Worm (Caenorhabditis elegans): ENCODE results near the gene lipl-5.

lipl-5 gene

DNA sequence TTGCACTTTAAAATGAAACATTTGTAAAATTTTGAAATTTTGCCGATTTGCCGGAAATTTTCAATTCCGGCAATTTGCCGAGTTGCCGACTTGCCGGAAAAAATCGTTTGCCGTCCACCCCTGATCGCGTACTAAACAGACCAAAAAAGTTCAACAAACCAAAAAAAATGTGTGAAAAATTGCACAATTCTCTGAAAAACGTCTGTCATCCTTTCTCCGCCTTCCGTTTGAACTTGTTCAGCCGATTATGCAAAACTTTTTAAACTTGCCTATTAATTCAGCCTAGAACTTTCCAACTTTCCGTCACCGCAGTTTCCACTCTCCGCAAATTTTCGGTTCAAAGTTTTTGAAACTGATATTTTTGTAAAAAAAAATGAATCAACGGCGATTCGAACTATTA, 38.6 kb downstream of the lipl-5 start, which contains the start of gene B0554.5:
Gene B0554.5 (plus strand): TSS at position 301 of the 400 bp plus-strand sequence.
- TF ChIP-seq ceh-24 (tag; optimal IDR thresholded peaks at IDR 0.05) (no peak), ceh-45 (GFP tag; IDR thresholded peaks at IDR 0.05) (no peak), ttx-3 (tag; optimal IDR thresholded peaks at IDR 0.05) (no peak), hlh-8 (tag; optimal IDR thresholded peaks at IDR 0.05) (no peak), K02D7.2 (tag; optimal IDR thresholded peaks at IDR 0.05) (no peak), sdc-2 (tag; optimal IDR thresholded peaks at IDR 0.05) (no peak), fax-1 (tag; optimal IDR thresholded peaks at IDR 0.05) (no peak), fkh-10 (GFP tag; optimal IDR thresholded peaks at IDR 0.05) (no peak), tbx-2 (tag; optimal IDR thresholded peaks at IDR 0.05) (no peak), ref-2 (tag; optimal IDR thresholded peaks at IDR 0.05) (no peak), mec-3 (tag; optimal IDR thresholded peaks at IDR 0.05; ENCODE audit: borderline replicate concordance) (no peak), ceh-14 (tag; optimal IDR thresholded peaks at IDR 0.05) (no peak), syd-9 (tag; optimal IDR thresholded peaks at IDR 0.05) (no peak), zip-5 (tag; optimal IDR thresholded peaks at IDR 0.05) (no peak)

DNA sequence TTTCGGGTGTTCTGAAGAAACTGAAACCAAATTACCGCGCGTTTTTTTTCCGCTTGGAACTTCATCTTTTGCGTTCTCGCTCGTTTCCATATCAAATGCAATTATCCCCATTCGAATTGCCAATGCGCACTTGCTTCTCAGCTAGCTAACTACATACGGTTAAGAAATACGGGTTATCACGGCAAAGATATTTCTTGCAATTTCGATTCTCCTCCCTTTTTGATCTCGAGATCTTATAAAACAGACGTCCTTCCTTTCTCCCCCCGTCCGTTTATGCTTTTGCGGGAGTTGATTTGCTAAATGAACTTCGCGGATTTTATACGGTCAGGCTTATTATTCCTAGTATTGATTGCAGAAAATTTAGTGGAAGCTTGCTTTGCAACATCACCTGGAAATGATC, 43.3 kb downstream of the lipl-5 start, which contains the start of gene B0554.4:
Gene B0554.4 (plus strand): TSS at position 301 of the 400 bp plus-strand sequence.
- TF ChIP-seq ets-4 (tag; optimal IDR thresholded peaks at IDR 0.05) (no peak), sox-4 (tag; optimal IDR thresholded peaks at IDR 0.05) (no peak), unc-3 (GFP tag; conservative IDR thresholded peaks at IDR 0.05) (no peak), unc-3 (tag; optimal IDR thresholded peaks at IDR 0.05) (no peak), dve-1 (tag; optimal IDR thresholded peaks at IDR 0.05) (no peak), C38D4.7 (GFP tag; optimal IDR thresholded peaks at IDR 0.05) (no peak), F13H6.1 (tag; optimal IDR thresholded peaks at IDR 0.05) (no peak), pag-3 (tag; optimal IDR thresholded peaks at IDR 0.05; ENCODE audit: borderline replicate concordance) (no peak)

DNA sequence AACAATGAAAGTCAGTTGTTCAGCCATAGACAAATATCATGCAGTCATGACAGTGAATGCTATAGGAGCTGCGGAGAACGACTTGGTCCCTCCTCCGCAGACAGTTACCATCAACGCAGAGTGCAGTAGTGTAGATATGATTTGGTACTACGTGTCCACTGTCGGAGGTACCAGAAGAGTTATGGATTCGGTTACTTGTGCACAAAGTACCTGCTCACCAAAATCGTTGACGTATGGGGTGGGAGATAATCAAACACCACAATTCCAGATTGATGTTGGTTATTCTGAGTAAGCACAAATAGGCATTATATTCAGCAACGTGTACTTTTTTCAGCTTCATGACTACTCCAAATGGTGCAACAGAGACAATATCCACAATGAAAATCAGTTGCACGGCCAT, 47.4 kb downstream of the lipl-5 start:
- TF ChIP-seq ttx-3 (tag; optimal IDR thresholded peaks at IDR 0.05), result no peak

DNA sequence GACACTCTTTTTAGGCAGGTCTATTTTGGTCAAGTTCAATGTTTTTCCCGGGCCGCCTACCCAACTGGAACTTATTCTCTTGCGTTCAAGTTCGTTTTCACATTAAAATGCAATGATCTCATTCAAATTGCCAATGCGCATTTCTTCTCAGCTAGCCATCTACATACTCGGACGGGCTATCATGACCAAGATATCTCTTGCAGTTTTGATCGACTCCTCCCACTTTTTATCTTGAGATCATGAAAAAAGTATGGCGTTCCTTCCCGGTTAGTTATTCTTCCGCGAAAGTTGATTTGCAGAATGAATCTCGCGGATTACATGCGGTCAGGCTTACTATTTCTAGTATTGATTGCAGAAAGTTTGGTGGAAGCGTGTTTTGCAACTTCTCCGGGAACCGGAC, 48.4 kb downstream of the lipl-5 start, which contains the start of gene B0554.2:
Gene B0554.2 (plus strand): TSS at position 301 of the 400 bp plus-strand sequence.
- no peak for TF ChIP-seq hlh-6 (tag; optimal IDR thresholded peaks at IDR 0.05)
- TF ChIP-seq K09A11.1 (tag; optimal IDR thresholded peaks at IDR 0.05; ENCODE audit: insufficient read depth), result no peak
- TF ChIP-seq ref-2 (tag; optimal IDR thresholded peaks at IDR 0.05), result no peak
- no peak for TF ChIP-seq dve-1 (tag; optimal IDR thresholded peaks at IDR 0.05)
- TF ChIP-seq C08G9.2 (tag; optimal IDR thresholded peaks at IDR 0.05), result no peak
- no peak for TF ChIP-seq hlh-15 (tag; optimal IDR thresholded peaks at IDR 0.05)
- no peak for TF ChIP-seq hlh-8 (tag; optimal IDR thresholded peaks at IDR 0.05)
- no peak for TF ChIP-seq ztf-16 (tag; optimal IDR thresholded peaks at IDR 0.05)
- TF ChIP-seq ceh-18 (tag; optimal IDR thresholded peaks at IDR 0.05), result no peak
- no peak for TF ChIP-seq pqm-1 (tag; optimal IDR thresholded peaks at IDR 0.05)
- no peak for TF ChIP-seq pha-2 (tag; optimal IDR thresholded peaks at IDR 0.05)
- no peak for TF ChIP-seq unc-86 (tag; optimal IDR thresholded peaks at IDR 0.05)
- TF ChIP-seq mec-3 (tag; optimal IDR thresholded peaks at IDR 0.05; ENCODE audit: borderline replicate concordance), result no peak
- no peak for TF ChIP-seq fkh-6 (tag; optimal IDR thresholded peaks at IDR 0.05)
- TF ChIP-seq rnt-1 (tag; optimal IDR thresholded peaks at IDR 0.05), result no peak
- TF ChIP-seq ahr-1 (tag; optimal IDR thresholded peaks at IDR 0.05), result no peak
- no peak for TF ChIP-seq ceh-22 (tag; optimal IDR thresholded peaks at IDR 0.05)
- no peak for TF ChIP-seq ama-1 (optimal IDR thresholded peaks at IDR 0.05)
- no peak for TF ChIP-seq fax-1 (tag; optimal IDR thresholded peaks at IDR 0.05)
